Fruit fly (Drosophila melanogaster): ENCODE data around the gene Uch-L5.

The Uch-L5 gene

dm6 chr3L:9435831-9436230 lies 40.9 kb downstream of the Uch-L5 start (continued):
- TF ChIP-seq grau (tag; optimal IDR thresholded peaks at IDR 0.05): no peak
- no peak for TF ChIP-seq CG4328 (GFP tag; optimal IDR thresholded peaks at IDR 0.05)
- no peak for TF ChIP-seq Sox100B (GFP tag; optimal IDR thresholded peaks at IDR 0.05)
- TF ChIP-seq CG11695 (GFP tag; IDR thresholded peaks at IDR 0.05): no peak
- no peak for TF ChIP-seq CG7963 (GFP tag; IDR thresholded peaks at IDR 0.05; ENCODE audit: partially characterized antibody)
- no peak for TF ChIP-seq wor (GFP tag; IDR thresholded peaks at IDR 0.05)
- TF ChIP-seq CG12071 (GFP tag; optimal IDR thresholded peaks at IDR 0.05): no peak
- no peak for TF ChIP-seq CG30431 (GFP tag; optimal IDR thresholded peaks at IDR 0.05)
- peak; percentile 84 for TF ChIP-seq Nf-YC (tag; optimal IDR thresholded peaks at IDR 0.05)
- peak; percentile 85 for TF ChIP-seq Deaf1 (tag; optimal IDR thresholded peaks at IDR 0.05)
- no peak for TF ChIP-seq caup (GFP tag; optimal IDR thresholded peaks at IDR 0.05; ENCODE audit: severe bottlenecking)
- TF ChIP-seq Oli (tag; optimal IDR thresholded peaks at IDR 0.05): no peak
- TF ChIP-seq HLHmδ (GFP tag; optimal IDR thresholded peaks at IDR 0.05): no peak
- no peak for TF ChIP-seq CG1792 (GFP tag; optimal IDR thresholded peaks at IDR 0.05)
- peak; percentile 55 for TF ChIP-seq sug (tag; optimal IDR thresholded peaks at IDR 0.05)
- peak; percentile 17 for TF ChIP-seq CG10543 (GFP tag; optimal IDR thresholded peaks at IDR 0.05)
- TF ChIP-seq CG43689 (GFP tag; IDR thresholded peaks at IDR 0.05): no peak
- TF ChIP-seq fu2 (GFP tag; optimal IDR thresholded peaks at IDR 0.05): no peak
- no peak for TF ChIP-seq CG10979 (tag; optimal IDR thresholded peaks at IDR 0.05)
- TF ChIP-seq usp (GFP tag; optimal IDR thresholded peaks at IDR 0.05): no peak
- TF ChIP-seq E2f2 (GFP tag; IDR thresholded peaks at IDR 0.05): no peak
- no peak for TF ChIP-seq gt (GFP tag; IDR thresholded peaks at IDR 0.05)
- no peak for TF ChIP-seq CG3847 (GFP tag; IDR thresholded peaks at IDR 0.05)
- TF ChIP-seq CG8478 (optimal IDR thresholded peaks at IDR 0.05): no peak
- peak; percentile 85 for TF ChIP-seq exex (tag; optimal IDR thresholded peaks at IDR 0.05)
- TF ChIP-seq CG2120 (GFP tag; optimal IDR thresholded peaks at IDR 0.05): no peak
- no peak for TF ChIP-seq psq (GFP tag; optimal IDR thresholded peaks at IDR 0.05)
- no peak for TF ChIP-seq Trl (optimal IDR thresholded peaks at IDR 0.05)
- TF ChIP-seq Trl (GFP tag; optimal IDR thresholded peaks at IDR 0.05): no peak
- TF ChIP-seq Abd-B (GFP tag; optimal IDR thresholded peaks at IDR 0.05): no peak
- TF ChIP-seq Dp (GFP tag; optimal IDR thresholded peaks at IDR 0.05): no peak
- TF ChIP-seq repo (GFP tag; optimal IDR thresholded peaks at IDR 0.05): no peak
- TF ChIP-seq cg (GFP tag; optimal IDR thresholded peaks at IDR 0.05): no peak
- TF ChIP-seq CG17328 (GFP tag; IDR thresholded peaks at IDR 0.05): no peak
- no peak for TF ChIP-seq crc (GFP tag; optimal IDR thresholded peaks at IDR 0.05)
- peak; percentile 57 for TF ChIP-seq Hey (tag; optimal IDR thresholded peaks at IDR 0.05)
- TF ChIP-seq CG7556 (GFP tag; optimal IDR thresholded peaks at IDR 0.05): no peak
- TF ChIP-seq bsh (GFP tag; optimal IDR thresholded peaks at IDR 0.05): no peak

DNA sequence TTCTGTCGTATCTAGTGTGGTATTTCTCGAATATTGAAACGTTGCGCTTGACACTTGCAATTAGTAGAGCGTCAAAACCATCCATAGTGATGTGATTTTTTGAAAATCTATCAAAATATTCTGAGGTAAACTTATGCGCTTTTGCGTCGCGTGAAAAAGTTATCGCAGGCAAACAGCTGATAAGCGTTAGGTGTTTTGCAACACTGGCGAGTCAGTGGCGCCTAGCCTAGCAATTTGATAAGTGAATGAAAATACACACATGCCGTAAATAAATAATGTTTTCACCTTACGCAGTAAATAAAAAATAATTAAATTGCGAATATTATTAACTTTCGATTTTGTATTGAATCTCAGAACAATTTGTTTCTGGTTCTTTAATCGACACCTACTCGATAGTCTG lies 41.5 kb downstream of the Uch-L5 start, which contains the start of gene CG42526:
CG42526 (minus strand) TSS at position 85 of the 400 bp plus-strand sequence.
- TF ChIP-seq chinmo (GFP tag; IDR thresholded peaks at IDR 0.05; ENCODE audit: partially characterized antibody) (0 out of 4 replicates have a peak, but pooled peaks have one; percentile 5), CG17361 (GFP tag; IDR thresholded peaks at IDR 0.05) (no peak), CG15601 (tag; optimal IDR thresholded peaks at IDR 0.05) (no peak), slp2 (GFP tag; optimal IDR thresholded peaks at IDR 0.05) (no peak), nom (GFP tag; optimal IDR thresholded peaks at IDR 0.05) (no peak), CG7357 (GFP tag; IDR thresholded peaks at IDR 0.05) (no peak), Spps (tag; optimal IDR thresholded peaks at IDR 0.05) (no peak), gem (tag; optimal IDR thresholded peaks at IDR 0.05) (peak; percentile 52), CG2889 (GFP tag; IDR thresholded peaks at IDR 0.05) (0 out of 3 replicates have a peak, but pooled peaks have one; percentile 16), Mrtf (GFP tag; IDR thresholded peaks at IDR 0.05) (no peak), CG18764 (GFP tag; optimal IDR thresholded peaks at IDR 0.05) (no peak), HHEX (GFP tag; optimal IDR thresholded peaks at IDR 0.05) (no peak), Eip74EF (GFP tag; optimal IDR thresholded peaks at IDR 0.05) (no peak), grau (tag; optimal IDR thresholded peaks at IDR 0.05) (peak; percentile 53), dpn (GFP tag; optimal IDR thresholded peaks at IDR 0.05) (peak in 1 of 2 experiments; percentile 58), CG7963 (GFP tag; IDR thresholded peaks at IDR 0.05; ENCODE audit: partially characterized antibody) (no peak), CG8359 (GFP tag; optimal IDR thresholded peaks at IDR 0.05; ENCODE audit: borderline replicate concordance) (no peak)
